Fruit fly (Drosophila melanogaster): ENCODE data around the gene CG15539.

DNA sequence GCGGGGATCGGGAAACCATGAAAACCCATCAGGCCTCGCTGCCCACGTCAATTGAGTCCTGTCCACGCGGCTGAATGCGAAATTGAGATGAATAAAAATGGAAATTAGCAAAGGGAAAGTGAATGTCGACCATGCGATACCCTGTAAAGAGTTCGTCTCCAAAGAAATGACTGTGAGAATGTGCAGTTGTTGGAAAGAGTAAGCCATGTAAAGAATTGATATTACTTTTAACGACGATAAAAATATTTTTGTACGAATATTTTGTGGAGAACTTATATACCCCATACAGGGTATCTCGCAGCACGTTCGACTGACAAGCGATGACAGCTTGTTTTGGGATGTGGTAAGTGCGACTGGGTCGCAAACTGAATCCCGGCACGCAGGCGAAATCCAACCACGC lies 4.6 kb upstream of the CG15539 start:
- TF ChIP-seq ttk (optimal IDR thresholded peaks at IDR 0.05) (no peak), psq (optimal IDR thresholded peaks at IDR 0.05) (no peak), Myc (optimal IDR thresholded peaks at IDR 0.05) (no peak)
